Fruit fly (Drosophila melanogaster) whole organism, embryonic: ENCODE data around the gene CG7139.

ENCODE experiments used
- Atf-2 ChIP-seq: fragments of 200-800 bp; sonication (Bioruptor generic); optimal IDR thresholded peaks from 2 replicates; lab custom pipeline; 2016; ENCODE audit warnings: missing biosample characterization, missing genetic modification characterization
- CG10321 ChIP-seq: fragments of 200-800 bp; sonication (Bioruptor generic); IDR thresholded peaks from 2 replicates; pipeline ENCODE4 v1.3.6; 2022; ENCODE audit warnings: missing biosample characterization, missing genetic modification characterization
- CG12155 ChIP-seq: fragments of 200-800 bp; sonication (Bioruptor generic); optimal IDR thresholded peaks from 3 replicates; lab custom pipeline; 2016; ENCODE audit warnings: missing biosample characterization, missing genetic modification characterization
- CG13894 ChIP-seq: fragments of 200-800 bp; sonication (Bioruptor generic); optimal IDR thresholded peaks from 3 replicates; lab custom pipeline; 2018; ENCODE audit warnings: missing biosample characterization, mild to moderate bottlenecking, missing genetic modification characterization, moderate library complexity
- CG14965 ChIP-seq: fragments of 200-800 bp; sonication (Bioruptor generic); optimal IDR thresholded peaks from 2 replicates; lab custom pipeline; 2016; ENCODE audit warnings: missing biosample characterization, missing genetic modification characterization, borderline replicate concordance
- CG17802 ChIP-seq: fragments of 200-800 bp; sonication (Bioruptor generic); optimal IDR thresholded peaks from 2 replicates; lab custom pipeline; 2018; ENCODE audit warnings: missing biosample characterization, mild to moderate bottlenecking, missing genetic modification characterization, moderate library complexity
- CG31441 ChIP-seq: fragments of 200-800 bp; sonication (Bioruptor generic); IDR thresholded peaks from 2 replicates; pipeline ENCODE4 v1.3.6; 2022; ENCODE audit warnings: missing biosample characterization, missing genetic modification characterization
- CG3726 ChIP-seq: fragments of 200-800 bp; sonication (Bioruptor generic); IDR thresholded peaks from 3 replicates; pipeline ENCODE4, ENCODE4 v1.3.6; 2022; ENCODE audit warnings: missing biosample characterization, missing genetic modification characterization
- CG7786 ChIP-seq: fragments of 200-800 bp; sonication (Bioruptor generic); optimal IDR thresholded peaks from 2 replicates; lab custom pipeline; 2016; ENCODE audit warnings: missing biosample characterization, missing genetic modification characterization
- CG8359 ChIP-seq: fragments of 200-800 bp; sonication (Bioruptor generic); optimal IDR thresholded peaks from 2 replicates; lab custom pipeline; 2017; ENCODE audit warnings: missing biosample characterization, mild to moderate bottlenecking, missing genetic modification characterization, borderline replicate concordance
- CrebB ChIP-seq: fragments of 200-800 bp; sonication (Bioruptor generic); optimal IDR thresholded peaks from 3 replicates; lab custom pipeline; 2018; ENCODE audit warnings: missing biosample characterization, mild to moderate bottlenecking, missing genetic modification characterization
- E2f1 ChIP-seq: fragments of 200-800 bp; sonication (Bioruptor generic); IDR thresholded peaks from 2 replicates; pipeline ENCODE4 v1.3.6; 2022; ENCODE audit warnings: missing biosample characterization, missing genetic modification characterization
- Eip74EF ChIP-seq, 2 experiments: fragments of 200-800 bp in 1 of 2; fragments of >200 bp in 1 of 2; sonication (Bioruptor generic) in 1 of 2; optimal IDR thresholded peaks; 2 replicates each; lab custom pipeline; 2017 to 2019; ENCODE audit warnings: missing biosample characterization in 2 of 2, missing genetic modification characterization in 2 of 2, mild to moderate bottlenecking in 1 of 2, moderate library complexity in 1 of 2
- HLH54F ChIP-seq: fragments of 200-800 bp; sonication (Bioruptor generic); optimal IDR thresholded peaks from 3 replicates; lab custom pipeline; 2016; ENCODE audit warnings: missing biosample characterization, missing genetic modification characterization
- Jarid2 ChIP-seq: fragments of 200-800 bp; sonication (Bioruptor generic); optimal IDR thresholded peaks from 3 replicates; lab custom pipeline; 2017; ENCODE audit warnings: mild to moderate bottlenecking, missing biosample characterization, missing genetic modification reagents, missing genetic modification characterization
- MTF-1 ChIP-seq: fragments of 200-800 bp; sonication (Bioruptor generic); optimal IDR thresholded peaks from 2 replicates; lab custom pipeline; 2018; ENCODE audit warnings: missing biosample characterization, mild to moderate bottlenecking, missing genetic modification characterization, borderline replicate concordance
- Myb ChIP-seq: fragments of 200-800 bp; sonication (Bioruptor generic); optimal IDR thresholded peaks from 2 replicates; lab custom pipeline; 2016; ENCODE audit warnings: missing biosample characterization, missing genetic modification characterization
- NFAT ChIP-seq: fragments of 200-800 bp; sonication (Bioruptor generic); IDR thresholded peaks from 2 replicates; pipeline ENCODE4 v1.3.6; 2022; ENCODE audit warnings: missing biosample characterization, missing genetic modification characterization
- Nf-YA ChIP-seq: fragments of 200-800 bp; sonication (Bioruptor generic); IDR thresholded peaks from 2 replicates; pipeline ENCODE4 v1.3.6; 2022; ENCODE audit warnings: missing biosample characterization, missing genetic modification characterization
- Optix ChIP-seq: fragments of 200-800 bp; sonication (Bioruptor generic); IDR thresholded peaks from 3 replicates; pipeline ENCODE4 v1.3.6; 2022; ENCODE audit warnings: missing biosample characterization, missing genetic modification characterization
- Ravus ChIP-seq: fragments of 200-800 bp; sonication (Bioruptor generic); IDR thresholded peaks from 2 replicates; pipeline ENCODE4 v1.3.6; 2022; ENCODE audit warnings: missing biosample characterization, missing genetic modification characterization
- Vsx1 ChIP-seq: fragments of 200-800 bp; sonication (Bioruptor generic); optimal IDR thresholded peaks from 2 replicates; lab custom pipeline; 2017; ENCODE audit warnings: missing biosample characterization, mild to moderate bottlenecking, missing genetic modification characterization, missing genetic modification reagents
- az2 ChIP-seq: fragments of 200-800 bp; sonication (Bioruptor generic); optimal IDR thresholded peaks from 3 replicates; lab custom pipeline; 2016; ENCODE audit warnings: missing biosample characterization, missing genetic modification characterization
- bab2 ChIP-seq: fragments of 200-800 bp; sonication (Bioruptor generic); optimal IDR thresholded peaks from 2 replicates; lab custom pipeline; 2016; ENCODE audit warnings: missing biosample characterization, missing genetic modification characterization
- bcd ChIP-seq: fragments of 200-800 bp; sonication (Bioruptor generic); optimal IDR thresholded peaks from 2 replicates; lab custom pipeline; 2017; ENCODE audit warnings: missing biosample characterization, mild to moderate bottlenecking, missing genetic modification characterization
- br ChIP-seq: fragments of >200 bp; optimal IDR thresholded peaks from 2 replicates; lab custom pipeline; 2017
- crp ChIP-seq, 2 experiments: fragments of 200-800 bp; sonication (Bioruptor generic); optimal IDR thresholded peaks; 2 replicates in 1 of 2; 3 replicates in 1 of 2; lab custom pipeline; 2017; ENCODE audit warnings: missing biosample characterization in 2 of 2, missing genetic modification characterization in 2 of 2, mild to moderate bottlenecking in 1 of 2, moderate library complexity in 1 of 2
- emc ChIP-seq: fragments of 200-800 bp; sonication (Bioruptor generic); optimal IDR thresholded peaks from 2 replicates; lab custom pipeline; 2016; ENCODE audit warnings: missing biosample characterization, missing genetic modification characterization
- eyg ChIP-seq: fragments of 200-800 bp; sonication (Bioruptor generic); optimal IDR thresholded peaks from 3 replicates; lab custom pipeline; 2016; ENCODE audit warnings: missing biosample characterization, missing genetic modification characterization
- fd64A ChIP-seq: fragments of 200-800 bp; sonication (Bioruptor generic); optimal IDR thresholded peaks from 3 replicates; lab custom pipeline; 2018; ENCODE audit warnings: missing biosample characterization, mild to moderate bottlenecking, missing genetic modification characterization
- fru ChIP-seq: fragments of >200 bp; optimal IDR thresholded peaks from 2 replicates; lab custom pipeline; 2017
- gem ChIP-seq: fragments of 200-800 bp; sonication (Bioruptor generic); optimal IDR thresholded peaks from 2 replicates; lab custom pipeline; 2019; ENCODE audit warnings: missing biosample characterization, mild to moderate bottlenecking, missing genetic modification characterization, moderate library complexity
- h ChIP-seq: fragments of >200 bp; optimal IDR thresholded peaks from 2 replicates; lab custom pipeline; 2017
- hkb ChIP-seq, 2 experiments: fragments of 200-800 bp in 1 of 2; fragments of >200 bp in 1 of 2; sonication (Bioruptor generic) in 1 of 2; IDR thresholded peaks in 1 of 2; optimal IDR thresholded peaks in 1 of 2; 2 replicates each; pipeline versions ENCODE4 v1.3.6 to Lab custom; 2017 to 2022; ENCODE audit warnings: missing biosample characterization in 1 of 2, missing genetic modification characterization in 1 of 2
- lab ChIP-seq: fragments of 200-800 bp; sonication (Bioruptor generic); optimal IDR thresholded peaks from 3 replicates; lab custom pipeline; 2017; ENCODE audit warnings: missing biosample characterization, missing genetic modification characterization, mild to moderate bottlenecking, moderate library complexity, missing genetic modification reagents
- lilli ChIP-seq: fragments of 200-800 bp; sonication (Bioruptor generic); optimal IDR thresholded peaks from 3 replicates; lab custom pipeline; 2016; ENCODE audit warnings: missing biosample characterization, missing genetic modification characterization
- lmd ChIP-seq: fragments of 200-800 bp; sonication (Bioruptor generic); IDR thresholded peaks from 2 replicates; pipeline ENCODE4 v1.3.6; 2022; ENCODE audit warnings: missing biosample characterization, missing genetic modification characterization
- otp ChIP-seq: fragments of 200-800 bp; sonication (Bioruptor generic); IDR thresholded peaks from 3 replicates; pipeline ENCODE4, ENCODE4 v1.3.6; 2022; ENCODE audit warnings: missing biosample characterization, missing genetic modification characterization
- peb ChIP-seq: fragments of 200-800 bp; sonication (Bioruptor generic); IDR thresholded peaks from 2 replicates; pipeline ENCODE4 v1.3.6; 2022; ENCODE audit warnings: missing biosample characterization, missing genetic modification characterization
- phol ChIP-seq: fragments of 200-800 bp; sonication (Bioruptor generic); optimal IDR thresholded peaks from 3 replicates; lab custom pipeline; 2018; ENCODE audit warnings: missing biosample characterization, mild to moderate bottlenecking, missing genetic modification characterization, moderate library complexity
- pnt ChIP-seq: fragments of 200-800 bp; sonication (Bioruptor generic); optimal IDR thresholded peaks from 3 replicates; lab custom pipeline; 2016; ENCODE audit warnings: missing biosample characterization, missing genetic modification characterization
- pum ChIP-seq: fragments of 200-800 bp; sonication (Bioruptor generic); optimal IDR thresholded peaks from 2 replicates; lab custom pipeline; 2016; ENCODE audit warnings: missing biosample characterization, missing genetic modification characterization
- row ChIP-seq: fragments of 200-800 bp; sonication (Bioruptor generic); IDR thresholded peaks from 3 replicates; pipeline ENCODE4 v1.3.6; 2022; ENCODE audit warnings: missing biosample characterization, missing genetic modification characterization
- run ChIP-seq: fragments of 200-800 bp; sonication (Bioruptor generic); optimal IDR thresholded peaks from 3 replicates; lab custom pipeline; 2018; ENCODE audit warnings: missing biosample characterization, mild to moderate bottlenecking, missing genetic modification characterization
- sug ChIP-seq: fragments of 200-800 bp; optimal IDR thresholded peaks from 2 replicates; lab custom pipeline; 2019; ENCODE audit warnings: missing biosample characterization, mild to moderate bottlenecking, missing genetic modification characterization, moderate library complexity
- tap ChIP-seq: fragments of 200-800 bp; optimal IDR thresholded peaks from 3 replicates; lab custom pipeline; 2019; ENCODE audit warnings: missing biosample characterization, mild to moderate bottlenecking, missing genetic modification characterization, moderate library complexity
- tgo ChIP-seq: fragments of 200-800 bp; sonication (Bioruptor generic); IDR thresholded peaks from 3 replicates; pipeline ENCODE4 v1.3.6; 2022; ENCODE audit warnings: missing biosample characterization, missing genetic modification characterization
- zen ChIP-seq: fragments of 200-800 bp; sonication (Bioruptor generic); optimal IDR thresholded peaks from 3 replicates; lab custom pipeline; 2018; ENCODE audit warnings: missing biosample characterization, mild to moderate bottlenecking, missing genetic modification characterization, moderate library complexity
- zen2 ChIP-seq: fragments of 200-800 bp; sonication (Bioruptor generic); IDR thresholded peaks from 3 replicates; pipeline ENCODE4 v1.3.6; 2022; ENCODE audit warnings: missing biosample characterization, missing genetic modification characterization; ENCODE audit not compliant: partially characterized antibody

The CG7139 gene

dm6 chr3L:22075706-22076398, 4.2 kb upstream of the CG7139 start, which contains the start of the genes CG7130 and RpLP0 (continued):
- TF ChIP-seq CG13894 (tag; lab: Kevin White, UChicago) (peak; percentile 77), br (lab: Kevin White, UChicago) (no peak), otp (GFP tag; lab: Robert Waterston, UW) (peak; percentile 95), row (GFP tag; lab: Robert Waterston, UW) (peak; percentile 57), CG3726 (GFP tag; lab: Robert Waterston, UW) (0 out of 3 replicates have a peak, but pooled peaks have one; percentile 63), peb (peak; percentile 51; the same call in 1 of the 2 replicates), phol (tag; lab: Kevin White, UChicago) (peak; percentile 91), eyg (GFP tag; lab: Kevin White, UChicago) (peak; percentile 95), az2 (GFP tag; lab: Kevin White, UChicago) (peak; percentile 82), MTF-1 (GFP tag; lab: Kevin White, UChicago) (peak; percentile 98), tgo (GFP tag; lab: Robert Waterston, UW) (peak; percentile 75), lilli (peak; percentile 83), Myb (GFP tag; lab: Kevin White, UChicago) (peak; percentile 82), run (peak; percentile 78), CG10321 (GFP tag; lab: Robert Waterston, UW) (peak; percentile 40; the same call in 1 of the 2 replicates), Atf-2 (GFP tag; lab: Kevin White, UChicago) (peak; percentile 88), tap (tag; lab: Kevin White, UChicago) (peak; percentile 62), Jarid2 (GFP tag; lab: Kevin White, UChicago) (peak; percentile 84), bab2 (peak; percentile 83), Vsx1 (GFP tag; lab: Kevin White, UChicago) (peak; percentile 93), bcd (GFP tag; lab: Kevin White, UChicago) (peak; percentile 96), Nf-YA (peak; percentile 77), Ravus (peak; percentile 11; the same call in 1 of the 2 replicates), CG17802 (tag; lab: Kevin White, UChicago) (peak; percentile 86), emc (GFP tag; lab: Kevin White, UChicago) (peak; percentile 90), CG31441 (GFP tag; lab: Robert Waterston, UW) (peak; percentile 93), gem (tag; lab: Kevin White, UChicago) (peak; percentile 74), crp (GFP tag; optimal IDR thresholded peaks at IDR 0.05; lab: Kevin White, UChicago) (peak in 1 of 2 experiments; percentile 65), E2f1 (GFP tag; lab: Robert Waterston, UW) (peak; percentile 84), h (lab: Kevin White, UChicago) (no peak), CG7786 (GFP tag; lab: Kevin White, UChicago) (peak; percentile 83), fd64A (GFP tag; lab: Kevin White, UChicago) (peak; percentile 92), Eip74EF (GFP tag; optimal IDR thresholded peaks at IDR 0.05; lab: Kevin White, UChicago) (peak in 1 of 2 experiments; percentile 78), lmd (peak; percentile 70), pnt (GFP tag; lab: Kevin White, UChicago) (peak; percentile 56), fru (no peak), zen2 (GFP tag; lab: Robert Waterston, UW) (no peak), CG8359 (GFP tag; lab: Kevin White, UChicago) (peak; percentile 91), NFAT (GFP tag; lab: Robert Waterston, UW) (peak; percentile 94), zen (tag; lab: Kevin White, UChicago) (peak; percentile 80), pum (GFP tag; lab: Kevin White, UChicago) (peak; percentile 63), CrebB (peak; percentile 93), hkb (optimal IDR thresholded peaks at IDR 0.05; lab: Kevin White, UChicago) (peak; percentile 51), hkb (GFP tag; IDR thresholded peaks at IDR 0.05; lab: Robert Waterston, UW) (peak; percentile 88), CG14965 (GFP tag; lab: Kevin White, UChicago) (peak; percentile 84), lab (GFP tag; lab: Kevin White, UChicago) (peak; percentile 97), sug (peak; percentile 91), HLH54F (peak; percentile 86), CG12155 (peak; percentile 75), Optix (GFP tag; lab: Robert Waterston, UW) (peak; percentile 76)
